Fruit fly (Drosophila melanogaster) whole organism, prepupa: Measurements from ENCODE around the gene temp.

Source experiments
- CG11762 ChIP-seq: fragments of 200-800 bp; sonication (Bioruptor generic); optimal IDR thresholded peaks from 3 replicates; lab custom pipeline; 2016; ENCODE audit warnings: missing biosample characterization, missing genetic modification characterization; ENCODE audit not compliant: insufficient read depth
- CG11902 ChIP-seq: fragments of 200-800 bp; sonication (Bioruptor generic); optimal IDR thresholded peaks from 3 replicates; lab custom pipeline; 2016; ENCODE audit warnings: missing biosample characterization, missing genetic modification characterization
- CG15336 ChIP-seq: fragments of 200-800 bp; sonication (Bioruptor generic); IDR thresholded peaks from 2 replicates; pipeline ENCODE4 v1.3.6; 2022; ENCODE audit warnings: missing biosample characterization, missing genetic modification characterization
- CG3032 ChIP-seq: fragments of 200-800 bp; optimal IDR thresholded peaks from 2 replicates; lab custom pipeline; 2019; ENCODE audit warnings: missing biosample characterization, mild to moderate bottlenecking, missing genetic modification characterization, moderate library complexity
- CG32006 ChIP-seq: fragments of 200-800 bp; sonication (Bioruptor generic); optimal IDR thresholded peaks from 3 replicates; lab custom pipeline; 2017; ENCODE audit warnings: missing biosample characterization, mild to moderate bottlenecking, missing genetic modification characterization
- CG3919 ChIP-seq: fragments of 200-800 bp; sonication (Bioruptor generic); optimal IDR thresholded peaks from 3 replicates; lab custom pipeline; 2016; ENCODE audit warnings: missing biosample characterization, missing genetic modification characterization
- CG4318 ChIP-seq: fragments of 200-800 bp; sonication (Bioruptor generic); optimal IDR thresholded peaks from 3 replicates; lab custom pipeline; 2017; ENCODE audit warnings: missing biosample characterization, mild to moderate bottlenecking, missing genetic modification characterization
- CG6163 ChIP-seq: fragments of 200-800 bp; sonication (Bioruptor generic); IDR thresholded peaks from 3 replicates; pipeline ENCODE4 v1.3.6; 2022; ENCODE audit warnings: missing biosample characterization, missing genetic modification characterization
- CG6276 ChIP-seq: fragments of 200-800 bp; sonication (Bioruptor generic); optimal IDR thresholded peaks from 2 replicates; lab custom pipeline; 2017; ENCODE audit warnings: missing biosample characterization, mild to moderate bottlenecking, missing genetic modification characterization
- CG6792 ChIP-seq: fragments of 200-800 bp; sonication (Bioruptor generic); optimal IDR thresholded peaks from 3 replicates; lab custom pipeline; 2016; ENCODE audit warnings: missing biosample characterization, missing genetic modification characterization
- CG6854 ChIP-seq: fragments of 200-800 bp; sonication (Bioruptor generic); optimal IDR thresholded peaks from 2 replicates; lab custom pipeline; 2017; ENCODE audit warnings: missing biosample characterization, mild to moderate bottlenecking, missing genetic modification characterization
- CG7368 ChIP-seq: fragments of 200-800 bp; sonication (Bioruptor generic); optimal IDR thresholded peaks from 3 replicates; lab custom pipeline; 2016; ENCODE audit warnings: missing biosample characterization, missing genetic modification characterization
- CG8119 ChIP-seq: fragments of 200-800 bp; sonication (Bioruptor generic); IDR thresholded peaks from 3 replicates; pipeline ENCODE4 v1.3.6; 2022; ENCODE audit warnings: missing biosample characterization, missing genetic modification characterization
- CG8319 ChIP-seq: fragments of 200-800 bp; sonication (Bioruptor generic); optimal IDR thresholded peaks from 3 replicates; lab custom pipeline; 2016; ENCODE audit warnings: missing biosample characterization, missing genetic modification characterization
- Eip75B ChIP-seq: fragments of 200-800 bp; sonication (Bioruptor generic); optimal IDR thresholded peaks from 3 replicates; lab custom pipeline; 2016; ENCODE audit warnings: missing biosample characterization, missing genetic modification characterization
- Eip78C ChIP-seq: fragments of 200-800 bp; sonication (Bioruptor generic); peaks from one replicate; lab custom pipeline; 2016; ENCODE audit warnings: missing biosample characterization, missing genetic modification characterization
- Eip93F ChIP-seq: fragments of 200-800 bp; sonication (Bioruptor generic); optimal IDR thresholded peaks from 2 replicates; lab custom pipeline; 2016; ENCODE audit warnings: missing biosample characterization, mild to moderate bottlenecking, missing genetic modification characterization
- Ets21C ChIP-seq: fragments of 200-800 bp; sonication (Bioruptor generic); optimal IDR thresholded peaks from 3 replicates; lab custom pipeline; 2016; ENCODE audit warnings: missing biosample characterization, missing genetic modification characterization
- Hr39 ChIP-seq: fragments of 200-800 bp; sonication (Bioruptor generic); optimal IDR thresholded peaks from 2 replicates; lab custom pipeline; 2016; ENCODE audit warnings: missing biosample characterization, missing genetic modification characterization
- Hr4 ChIP-seq: fragments of 200-800 bp; sonication (Bioruptor generic); optimal IDR thresholded peaks from 3 replicates; lab custom pipeline; 2016; ENCODE audit warnings: missing biosample characterization, missing genetic modification characterization
- Lpt ChIP-seq: fragments of 200-800 bp; sonication (Bioruptor generic); optimal IDR thresholded peaks from 3 replicates; lab custom pipeline; 2016; ENCODE audit warnings: missing biosample characterization, missing genetic modification characterization
- Met ChIP-seq: fragments of 200-800 bp; sonication (Bioruptor generic); optimal IDR thresholded peaks from 3 replicates; lab custom pipeline; 2016; ENCODE audit warnings: missing biosample characterization, missing genetic modification characterization
- OdsH ChIP-seq: fragments of 200-800 bp; sonication (Bioruptor generic); optimal IDR thresholded peaks from 3 replicates; lab custom pipeline; 2016; ENCODE audit warnings: missing biosample characterization, missing genetic modification characterization
- Sox102F ChIP-seq: fragments of 200-800 bp; sonication (Bioruptor generic); optimal IDR thresholded peaks from 2 replicates; lab custom pipeline; 2016; ENCODE audit warnings: missing biosample characterization, mild to moderate bottlenecking, missing genetic modification characterization
- Sox14 ChIP-seq: fragments of 200-800 bp; sonication (Bioruptor generic); optimal IDR thresholded peaks from 3 replicates; lab custom pipeline; 2016; ENCODE audit warnings: missing biosample characterization, missing genetic modification characterization
- achi ChIP-seq: fragments of 200-800 bp; sonication (Bioruptor generic); optimal IDR thresholded peaks from 3 replicates; lab custom pipeline; 2016; ENCODE audit warnings: missing biosample characterization, missing genetic modification characterization
- cyc ChIP-seq: fragments of 200-800 bp; sonication (Bioruptor generic); optimal IDR thresholded peaks from 3 replicates; lab custom pipeline; 2016; ENCODE audit warnings: missing biosample characterization, missing genetic modification characterization
- eg ChIP-seq: fragments of 200-800 bp; sonication (Bioruptor generic); IDR thresholded peaks from 3 replicates; pipeline ENCODE4 v1.3.6; 2022; ENCODE audit warnings: missing biosample characterization, missing genetic modification characterization
- esn ChIP-seq: fragments of 200-800 bp; sonication (Bioruptor generic); optimal IDR thresholded peaks from 2 replicates; lab custom pipeline; 2016; ENCODE audit warnings: missing biosample characterization, mild to moderate bottlenecking, missing genetic modification characterization, moderate library complexity
- fd59A ChIP-seq: fragments of 200-800 bp; sonication (Bioruptor generic); optimal IDR thresholded peaks from 2 replicates; lab custom pipeline; 2017; ENCODE audit warnings: missing biosample characterization, mild to moderate bottlenecking, missing genetic modification characterization, missing genetic modification reagents
- fkh ChIP-seq: fragments of 200-800 bp; sonication (Bioruptor generic); optimal IDR thresholded peaks from 3 replicates; lab custom pipeline; 2017; ENCODE audit warnings: missing biosample characterization, mild to moderate bottlenecking, missing genetic modification characterization, moderate library complexity
- net ChIP-seq: fragments of 200-800 bp; sonication (Bioruptor generic); optimal IDR thresholded peaks from 3 replicates; lab custom pipeline; 2016; ENCODE audit warnings: missing biosample characterization, missing genetic modification characterization
- pdm3 ChIP-seq: fragments of 200-800 bp; sonication (Bioruptor generic); optimal IDR thresholded peaks from 3 replicates; lab custom pipeline; 2016; ENCODE audit warnings: missing biosample characterization, missing genetic modification characterization
- spab ChIP-seq: fragments of 200-800 bp; sonication (Bioruptor generic); optimal IDR thresholded peaks from 2 replicates; lab custom pipeline; 2017; ENCODE audit warnings: missing biosample characterization, mild to moderate bottlenecking, missing genetic modification characterization, missing genetic modification reagents
- svp ChIP-seq: fragments of 200-800 bp; sonication (Bioruptor generic); peaks from one replicate; lab custom pipeline; 2016; ENCODE audit warnings: missing biosample characterization, missing genetic modification characterization
- topi ChIP-seq: fragments of 200-800 bp; sonication (Bioruptor generic); optimal IDR thresholded peaks from 3 replicates; lab custom pipeline; 2016; ENCODE audit warnings: missing biosample characterization, missing genetic modification characterization
- vri ChIP-seq: fragments of 200-800 bp; sonication (Bioruptor generic); optimal IDR thresholded peaks from 3 replicates; lab custom pipeline; 2016; ENCODE audit warnings: missing biosample characterization, mild to moderate bottlenecking, missing genetic modification characterization

temp gene

dm6 chrX:2219899-2220298 is 42.4 kb downstream of the temp start (continued):
- TF ChIP-seq OdsH (GFP tag; lab: Kevin White, UChicago) (peak; percentile 43), CG6792 (GFP tag; lab: Kevin White, UChicago) (no peak), CG4318 (GFP tag; lab: Kevin White, UChicago) (peak; percentile 55), Ets21C (GFP tag; lab: Kevin White, UChicago) (no peak), CG32006 (GFP tag; lab: Kevin White, UChicago) (peak; percentile 76), fd59A (GFP tag; lab: Kevin White, UChicago) (no peak), CG6854 (GFP tag; lab: Kevin White, UChicago) (no peak), spab (GFP tag; lab: Kevin White, UChicago) (no peak), CG11762 (no peak), CG3032 (tag; lab: Kevin White, UChicago) (peak; percentile 12), eg (GFP tag; lab: Robert Waterston, UW) (peak; percentile 54; the same call in 2 of the 3 replicates), net (GFP tag; lab: Kevin White, UChicago) (no peak), topi (GFP tag; lab: Kevin White, UChicago) (no peak), vri (GFP tag; lab: Kevin White, UChicago) (no peak), pdm3 (GFP tag; lab: Kevin White, UChicago) (no peak), Hr39 (GFP tag; lab: Kevin White, UChicago) (no peak), Hr4 (GFP tag; lab: Kevin White, UChicago) (peak; percentile 74), Met (GFP tag; lab: Kevin White, UChicago) (no peak), Sox102F (no peak), achi (peak; percentile 23)
- TF ChIP-seq, all 60 proteins: peak for 23

- TF ChIP-seq net (GFP tag; lab: Kevin White, UChicago), result peak; percentile 23
- TF ChIP-seq Eip93F (GFP tag; lab: Kevin White, UChicago), result no peak
These were observed 43.1 kb downstream of the temp start for dm6 chrX:2219246-2219645.

dm6 chrX:2218455-2218854 is 43.9 kb downstream of the temp start:
- no peak for TF ChIP-seq net (GFP tag; lab: Kevin White, UChicago)
- no peak for TF ChIP-seq CG8119 (GFP tag; lab: Robert Waterston, UW)
- no peak for TF ChIP-seq Met (GFP tag; lab: Kevin White, UChicago)
- TF ChIP-seq Lpt (GFP tag; lab: Kevin White, UChicago), result no peak
- TF ChIP-seq CG7368 (GFP tag; lab: Kevin White, UChicago), result no peak
- TF ChIP-seq, all 60 proteins: peak for 0

DNA sequence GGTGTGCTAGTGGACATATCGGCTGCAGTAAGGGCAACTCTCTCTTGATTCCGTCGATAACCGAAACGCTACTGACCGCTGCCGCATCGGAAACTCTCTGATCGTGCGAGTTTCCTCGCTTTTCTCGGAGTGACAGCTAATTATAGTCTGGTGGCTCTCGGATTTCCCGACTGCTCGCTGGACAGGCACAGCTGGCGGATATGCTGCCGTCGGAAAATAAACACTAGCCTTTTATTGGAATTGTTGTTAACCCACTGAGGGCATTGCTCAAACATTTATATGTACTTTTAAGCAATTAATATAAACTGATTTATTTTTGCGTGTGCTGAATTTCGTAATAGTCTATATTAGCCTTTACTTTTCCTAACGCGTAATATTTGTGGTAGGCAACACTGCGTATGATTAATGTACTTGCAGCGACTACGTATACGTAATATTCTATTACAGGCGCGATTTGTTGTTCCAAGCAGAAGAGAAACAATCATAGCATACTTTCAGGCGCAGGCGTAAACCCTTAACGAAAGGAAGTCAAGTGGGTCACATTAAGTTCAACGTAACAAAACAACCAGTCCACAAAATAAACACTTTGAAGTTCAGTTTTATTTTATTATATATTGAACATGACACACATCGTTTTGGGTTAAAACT is 48.4 kb downstream of the temp start, which contains the start of gene SmydA-8:
Gene SmydA-8, minus strand, starts transcription at position 51 of the 648 bp plus-strand sequence.
- peak; percentile 31 for TF ChIP-seq Eip75B
- TF ChIP-seq Hr39 (GFP tag; lab: Kevin White, UChicago), result no peak
- TF ChIP-seq Sox14 (GFP tag; lab: Kevin White, UChicago), result no peak
- TF ChIP-seq CG6163, result no peak
- no peak for TF ChIP-seq achi
- TF ChIP-seq CG6854 (GFP tag; lab: Kevin White, UChicago), result no peak
- no peak for TF ChIP-seq esn (GFP tag; lab: Kevin White, UChicago)
- TF ChIP-seq CG3919 (GFP tag; lab: Kevin White, UChicago), result no peak
- no peak for TF ChIP-seq eg (GFP tag; lab: Robert Waterston, UW)
- TF ChIP-seq fkh (GFP tag; lab: Kevin White, UChicago), result no peak
- no peak for TF ChIP-seq CG15336 (GFP tag; lab: Robert Waterston, UW)
- no peak for TF ChIP-seq CG11902
- TF ChIP-seq cyc (GFP tag; lab: Kevin White, UChicago), result no peak
- peak; percentile 80 for TF ChIP-seq svp
- peak; percentile 55 for TF ChIP-seq Eip78C (GFP tag; lab: Kevin White, UChicago)
- no peak for TF ChIP-seq CG8319
- TF ChIP-seq CG6276 (GFP tag; lab: Kevin White, UChicago), result no peak
